Fruit fly (Drosophila melanogaster): ENCODE measurements around the gene CG11975.

- TF ChIP-seq Dll (optimal IDR thresholded peaks at IDR 0.05) (no peak), CG8478 (optimal IDR thresholded peaks at IDR 0.05) (no peak), pan (optimal IDR thresholded peaks at IDR 0.05) (no peak), usp (GFP tag; optimal IDR thresholded peaks at IDR 0.05) (no peak)
Measured at dm6 chr3R:8998243-8998642, 5.2 kb downstream of the CG11975 start.

All from whole organism.